Worm (Caenorhabditis elegans) whole organism, early embryonic: ENCODE measurements around the gene ZK616.2.

ENCODE experiments used
- ama-1 ChIP-seq: fragments of 150-350 bp; optimal IDR thresholded peaks from 2 replicates; lab custom pipeline; 2014
- flt-1 ChIP-seq: fragments of 200-800 bp; sonication (Bioruptor generic); IDR thresholded peaks from 2 replicates; pipeline ENCODE4 v1.3.6; 2022; ENCODE audit warnings: missing genetic modification characterization, missing compliant biosample characterization

DNA sequence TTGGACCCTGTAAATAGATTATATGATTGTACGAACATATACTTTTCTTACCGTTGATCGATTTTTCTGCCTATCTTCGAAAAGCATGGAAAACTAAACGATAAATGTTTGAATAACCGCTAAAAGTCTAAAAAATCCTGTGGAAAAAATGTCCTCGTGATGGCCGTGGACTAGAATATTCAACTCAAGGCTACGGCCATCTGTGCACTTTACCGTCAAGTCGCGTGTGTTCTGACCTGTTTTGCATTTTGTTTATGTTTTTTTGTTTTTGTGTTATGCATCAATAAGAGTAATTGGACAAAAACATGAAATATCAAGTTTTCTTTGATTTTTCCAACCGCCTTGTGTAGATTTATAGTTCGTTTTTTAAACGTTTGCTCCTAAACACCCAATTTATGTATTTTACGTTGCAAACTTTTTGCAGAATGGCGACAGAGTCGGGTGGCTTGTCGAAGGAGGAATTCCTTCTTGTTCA lies 33.5 kb upstream of the ZK616.2 start, which contains the start of the genes hda-6 and F41H10.4:
- TF ChIP-seq ama-1, result no peak
- no peak for TF ChIP-seq flt-1
